Worm (Caenorhabditis elegans): ENCODE results near the gene bli-6.

Gene bli-6

DNA sequence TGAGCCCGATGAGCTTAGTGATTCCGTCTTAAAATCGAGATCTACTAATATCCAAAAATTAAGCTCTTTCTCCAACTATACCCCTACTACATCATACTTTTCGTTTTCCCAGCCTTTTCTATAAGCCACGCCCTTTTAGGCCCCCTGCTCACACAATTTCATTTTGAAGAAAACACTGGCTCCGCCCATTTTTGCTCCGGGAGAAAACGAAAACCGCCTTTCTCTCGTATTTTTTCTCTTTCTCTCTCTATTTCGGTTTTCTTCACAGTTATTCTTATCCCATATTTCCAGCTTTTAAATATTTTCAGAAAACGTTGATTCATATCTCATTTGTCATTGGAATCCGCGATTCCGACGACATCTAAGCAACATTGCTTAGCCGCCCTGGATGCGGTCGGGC is 15.2 kb upstream of the bli-6 start, which contains the start of gene Y73B6BL.47:
Gene Y73B6BL.47, plus strand, starts transcription at position 301 of the 400 bp plus-strand sequence.
- no peak for TF ChIP-seq aha-1 (tag; optimal IDR thresholded peaks at IDR 0.05)
- TF ChIP-seq aly-2 (tag; optimal IDR thresholded peaks at IDR 0.05), result no peak
- no peak for TF ChIP-seq ztf-4 (tag; optimal IDR thresholded peaks at IDR 0.05)
- TF ChIP-seq egl-13 (tag; optimal IDR thresholded peaks at IDR 0.05), result no peak
- TF ChIP-seq efl-3 (GFP tag; optimal IDR thresholded peaks at IDR 0.05), result no peak
- TF ChIP-seq ceh-8 (GFP tag; optimal IDR thresholded peaks at IDR 0.05), result no peak
- TF ChIP-seq lin-15B (tag; optimal IDR thresholded peaks at IDR 0.05), result no peak
- TF ChIP-seq rnt-1 (tag; optimal IDR thresholded peaks at IDR 0.05), result no peak
- TF ChIP-seq blmp-1 (tag; optimal IDR thresholded peaks at IDR 0.05), result no peak
- TF ChIP-seq isw-1 (GFP tag; IDR thresholded peaks at IDR 0.05), result no peak
- TF ChIP-seq mep-1 (tag; optimal IDR thresholded peaks at IDR 0.05), result no peak
- TF ChIP-seq lin-13 (GFP tag; optimal IDR thresholded peaks at IDR 0.05), result no peak
- no peak for TF ChIP-seq sox-4 (tag; optimal IDR thresholded peaks at IDR 0.05)
- no peak for TF ChIP-seq irx-1 (tag; optimal IDR thresholded peaks at IDR 0.05)
- TF ChIP-seq snu-23 (GFP tag; optimal IDR thresholded peaks at IDR 0.05), result no peak
- no peak for TF ChIP-seq nhr-85 (tag)
- no peak for TF ChIP-seq lin-39 (tag; optimal IDR thresholded peaks at IDR 0.05)
- no peak for TF ChIP-seq unc-86 (tag; optimal IDR thresholded peaks at IDR 0.05)

DNA sequence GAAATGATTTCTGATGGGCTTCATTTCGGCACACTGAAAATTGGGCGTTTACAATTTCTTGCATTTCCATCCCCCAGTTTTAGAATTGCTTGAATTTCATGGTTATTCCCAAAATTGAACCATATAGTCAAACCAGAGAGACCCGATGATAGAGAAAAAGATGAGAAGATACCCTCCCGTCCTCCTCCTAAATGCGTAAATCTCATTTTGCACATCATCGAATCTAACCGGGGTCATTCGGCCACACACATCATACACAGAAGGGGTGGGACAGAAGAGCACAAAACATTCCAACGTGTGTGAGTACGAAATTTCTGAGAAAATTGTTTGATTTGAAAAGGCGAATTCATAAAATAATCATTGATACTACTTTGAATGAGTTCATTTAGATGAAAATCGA is 13.3 kb upstream of the bli-6 start:
- TF ChIP-seq sup-37 (GFP tag; optimal IDR thresholded peaks at IDR 0.05) (no peak), efl-1 (optimal IDR thresholded peaks at IDR 0.05) (no peak), efl-1 (GFP tag; optimal IDR thresholded peaks at IDR 0.05 in 1 of 2) (peak in 1 of 2 experiments; percentile 72), mep-1 (tag; optimal IDR thresholded peaks at IDR 0.05) (no peak), snu-23 (GFP tag; optimal IDR thresholded peaks at IDR 0.05) (no peak), fkh-10 (GFP tag; optimal IDR thresholded peaks at IDR 0.05) (peak; percentile 22)

DNA sequence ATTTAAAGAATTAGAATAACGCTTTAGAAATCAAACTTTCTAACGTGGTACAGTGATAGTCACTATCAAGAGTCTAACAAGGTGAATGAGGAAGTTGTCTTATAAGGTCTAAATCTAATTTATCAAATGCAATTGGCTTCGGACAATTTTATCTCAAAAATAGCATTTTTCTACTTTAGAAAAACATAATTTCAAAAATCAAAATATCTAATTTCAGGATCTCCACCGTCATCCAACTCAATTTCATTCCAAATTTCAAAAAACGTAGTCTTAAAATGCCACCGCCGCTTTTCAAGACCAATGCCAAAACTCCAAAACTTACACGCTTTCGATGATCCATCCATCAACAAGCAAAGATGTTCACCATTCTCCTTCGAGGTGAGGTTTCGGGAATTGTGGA is 11.8 kb upstream of the bli-6 start, which contains the start of gene Y73B6BL.270:
Gene Y73B6BL.270, plus strand, starts transcription at position 301 of the 400 bp plus-strand sequence.
- TF ChIP-seq fkh-8 (tag; optimal IDR thresholded peaks at IDR 0.05) (no peak), irx-1 (tag; optimal IDR thresholded peaks at IDR 0.05) (no peak), mef-2 (tag; optimal IDR thresholded peaks at IDR 0.05) (no peak), lsy-2 (tag; optimal IDR thresholded peaks at IDR 0.05) (no peak), pag-3 (tag; optimal IDR thresholded peaks at IDR 0.05; ENCODE audit: borderline replicate concordance, insufficient read depth) (no peak), dpl-1 (GFP tag; optimal IDR thresholded peaks at IDR 0.05) (no peak), swsn-7 (tag; optimal IDR thresholded peaks at IDR 0.05) (no peak), mep-1 (tag; optimal IDR thresholded peaks at IDR 0.05) (no peak), nhr-90 (tag; optimal IDR thresholded peaks at IDR 0.05; ENCODE audit: poor library complexity) (no peak), grh-1 (GFP tag; IDR thresholded peaks at IDR 0.05) (no peak), mab-9 (GFP tag; IDR thresholded peaks at IDR 0.05) (no peak), lin-14 (GFP tag; optimal IDR thresholded peaks at IDR 0.05) (no peak), aly-2 (tag; optimal IDR thresholded peaks at IDR 0.05) (no peak)

DNA sequence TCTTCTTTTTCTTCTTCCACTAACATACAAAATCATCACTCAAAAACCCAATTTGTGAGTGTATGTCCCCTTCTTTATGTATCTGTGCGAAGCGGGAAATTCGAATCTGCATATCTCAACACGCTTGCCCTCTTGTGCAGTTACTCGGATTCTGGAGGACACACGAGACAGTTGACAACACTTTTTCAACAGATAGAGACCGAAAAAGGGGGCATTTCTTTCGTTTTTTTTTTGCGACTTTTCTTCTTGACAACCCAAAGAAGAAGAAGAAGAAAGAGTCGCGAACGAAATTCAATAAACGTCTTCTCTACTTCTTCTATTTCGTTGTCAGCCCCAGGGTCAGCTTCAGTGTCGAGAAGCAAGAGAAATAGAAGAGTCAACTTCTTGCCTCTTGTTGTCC is 10.8 kb upstream of the bli-6 start:
- peak; percentile 31 for TF ChIP-seq ces-1 (GFP tag; optimal IDR thresholded peaks at IDR 0.05)
- TF ChIP-seq sup-37 (GFP tag; optimal IDR thresholded peaks at IDR 0.05), result no peak
- TF ChIP-seq fkh-10 (GFP tag; optimal IDR thresholded peaks at IDR 0.05), result peak; percentile 67
- TF ChIP-seq nhr-12 (tag; optimal IDR thresholded peaks at IDR 0.05), result no peak
- TF ChIP-seq efl-1 (optimal IDR thresholded peaks at IDR 0.05), result no peak
- TF ChIP-seq efl-1 (GFP tag; optimal IDR thresholded peaks at IDR 0.05 in 1 of 2), result peak in 1 of 2 experiments; percentile 39
- no peak for TF ChIP-seq nhr-77 (tag; optimal IDR thresholded peaks at IDR 0.05)
- TF ChIP-seq nhr-71 (tag; optimal IDR thresholded peaks at IDR 0.05), result peak; percentile 21
- TF ChIP-seq vab-15 (tag; optimal IDR thresholded peaks at IDR 0.05), result no peak
- peak; percentile 62 for TF ChIP-seq lin-14 (GFP tag; optimal IDR thresholded peaks at IDR 0.05)

All from whole organism, L1 larva.